Fruit fly (Drosophila melanogaster) S2 (cell line): ENCODE measurements around the gene ymp.
A peak's percentile ranks its signal among the peaks of the same experiment; 100 is the strongest.

Source experiments
- CG8478 ChIP-seq: fragments of >200 bp; optimal IDR thresholded peaks from 2 replicates; lab custom pipeline; 2018
- CTCF ChIP-seq, 2 experiments: fragments of >200 bp; optimal IDR thresholded peaks; 2 replicates each; lab custom pipeline; 2018

dm6 chr3R:25591500-25591899, 17.4 kb downstream of the ymp start:
- TF ChIP-seq CG8478 (lab: Kevin White, UChicago), result no peak
- TF ChIP-seq CTCF (optimal IDR thresholded peaks at IDR 0.05; lab: Kevin White, UChicago), result peak; percentile 92 to 95
